Worm (Caenorhabditis elegans) whole organism, L2 larva: ENCODE results near the gene F13D12.10.

Experiments
- ZK546.5 ChIP-seq: sonication (generic microtip); optimal IDR thresholded peaks from 2 replicates; lab custom pipeline; 2017; ENCODE audit warnings: missing biosample characterization, missing genetic modification characterization
- ceh-82 ChIP-seq: fragments of 150-350 bp; optimal IDR thresholded peaks from 2 replicates; lab custom pipeline; 2014; ENCODE audit warnings: missing biosample characterization, missing genetic modification characterization
- crh-2 ChIP-seq: sonication (generic microtip); optimal IDR thresholded peaks from 2 replicates; lab custom pipeline; 2017; ENCODE audit warnings: missing biosample characterization, missing genetic modification characterization
- egl-27 ChIP-seq: sonication (generic microtip); optimal IDR thresholded peaks from 3 replicates; lab custom pipeline; 2017; ENCODE audit warnings: missing biosample characterization, missing genetic modification reagents, missing genetic modification characterization
- elt-1 ChIP-seq: fragments of 150-350 bp; optimal IDR thresholded peaks from 2 replicates; lab custom pipeline; 2014; ENCODE audit warnings: missing biosample characterization, missing genetic modification characterization
- elt-3 ChIP-seq: sonication (generic microtip); optimal IDR thresholded peaks from 2 replicates; lab custom pipeline; 2017; ENCODE audit warnings: missing biosample characterization, missing genetic modification characterization
- lin-13 ChIP-seq: fragments of 150-350 bp; optimal IDR thresholded peaks from 2 replicates; lab custom pipeline; 2014; ENCODE audit warnings: missing biosample characterization, missing genetic modification reagents, missing genetic modification characterization
- mab-5 ChIP-seq: fragments of 150-350 bp; optimal IDR thresholded peaks from 2 replicates; lab custom pipeline; 2014; ENCODE audit warnings: missing biosample characterization, missing genetic modification characterization
- nhr-237 ChIP-seq: fragments of 150-350 bp; optimal IDR thresholded peaks from 2 replicates; lab custom pipeline; 2014; ENCODE audit warnings: missing biosample characterization, missing genetic modification characterization
- skn-1 ChIP-seq: sonication (generic microtip); optimal IDR thresholded peaks from 2 replicates; lab custom pipeline; 2017; ENCODE audit warnings: missing biosample characterization, missing genetic modification characterization
- snpc-4 ChIP-seq: fragments of 150-350 bp; optimal IDR thresholded peaks from 2 replicates; lab custom pipeline; 2014; ENCODE audit warnings: missing biosample characterization, missing genetic modification characterization
- unc-55 ChIP-seq: fragments of 150-350 bp; sonication (generic microtip); optimal IDR thresholded peaks from 3 replicates; lab custom pipeline; 2014; ENCODE audit warnings: missing biosample characterization, missing genetic modification reagents, missing genetic modification characterization
- unc-62 ChIP-seq: fragments of 150-350 bp; optimal IDR thresholded peaks from 2 replicates; lab custom pipeline; 2014; ENCODE audit warnings: missing biosample characterization, missing genetic modification reagents, missing genetic modification characterization
- ztf-11 ChIP-seq: sonication (generic microtip); optimal IDR thresholded peaks from 2 replicates; lab custom pipeline; 2017; ENCODE audit warnings: missing biosample characterization, missing genetic modification characterization

DNA sequence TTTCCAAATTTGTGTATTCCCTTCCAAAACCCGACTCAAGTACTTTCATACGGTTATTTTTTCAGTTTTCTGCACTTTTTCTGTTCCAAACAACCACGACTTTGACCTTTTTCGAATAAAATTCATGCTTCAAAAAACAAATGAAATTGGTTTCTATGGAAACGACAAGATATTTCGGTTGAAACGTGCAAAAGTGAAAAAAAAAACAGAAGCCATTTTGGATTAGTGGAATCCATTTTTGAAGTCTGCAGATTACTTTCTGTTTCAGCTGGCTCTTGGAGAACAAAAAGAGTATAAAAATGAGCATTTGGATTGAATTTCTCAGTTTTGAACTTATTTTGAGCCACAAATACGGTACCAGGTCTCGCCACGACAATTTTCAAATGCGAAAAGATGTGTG, 8.6 kb downstream of the F13D12.10 start:
- TF ChIP-seq elt-1 (tag; lab: Kevin White, UChicago) (no peak), ZK546.5 (no peak), nhr-237 (no peak), lin-13 (GFP tag; lab: Kevin White, UChicago) (no peak), unc-62 (GFP tag; lab: Kevin White, UChicago) (no peak), elt-3 (tag; lab: Kevin White, UChicago) (no peak), snpc-4 (tag; lab: Kevin White, UChicago) (no peak), unc-55 (GFP tag; lab: Kevin White, UChicago) (no peak), egl-27 (tag; lab: Kevin White, UChicago) (no peak), mab-5 (tag; lab: Kevin White, UChicago) (no peak), ztf-11 (tag; lab: Kevin White, UChicago) (no peak), skn-1 (tag; lab: Kevin White, UChicago) (no peak), crh-2 (no peak), ceh-82 (tag; lab: Kevin White, UChicago) (no peak)
